Worm (Caenorhabditis elegans) whole organism, young adult: ENCODE results near the gene C34C12.6.

Experiments
- D2030.7 ChIP-seq: fragments of 200-800 bp; sonication (Bioruptor generic); IDR thresholded peaks from 2 replicates; pipeline ENCODE4 v1.3.6; 2022; ENCODE audit warnings: missing genetic modification reagents, missing genetic modification characterization, missing compliant biosample characterization
- F22D6.2 ChIP-seq: sonication (generic microtip); optimal IDR thresholded peaks from 2 replicates; lab custom pipeline; 2016; ENCODE audit warnings: mild to moderate bottlenecking, missing genetic modification characterization, missing compliant biosample characterization
- F33H1.4 ChIP-seq: fragments of 200-800 bp; sonication (Bioruptor generic); IDR thresholded peaks from 2 replicates; pipeline ENCODE4 v1.3.6; 2022; ENCODE audit warnings: missing genetic modification reagents, missing genetic modification characterization, missing compliant biosample characterization
- K12H6.12 ChIP-seq: fragments of 200-800 bp; sonication (Bioruptor generic); optimal IDR thresholded peaks from 2 replicates; lab custom pipeline; 2018; ENCODE audit warnings: mild to moderate bottlenecking, missing genetic modification characterization, missing compliant biosample characterization
- Y53G8AR.9 ChIP-seq: fragments of 200-800 bp; sonication (Bioruptor generic); conservative IDR thresholded peaks from 2 replicates; pipeline ENCODE4 v1.3.6; 2022; ENCODE audit warnings: missing genetic modification reagents, missing genetic modification characterization, missing compliant biosample characterization
- Y67H2A.10 ChIP-seq: fragments of 200-800 bp; sonication (Bioruptor generic); conservative IDR thresholded peaks from 2 replicates; pipeline ENCODE4 v1.3.6; 2022; ENCODE audit warnings: missing genetic modification reagents, missing genetic modification characterization, missing compliant biosample characterization
- Y79H2A.3 ChIP-seq: fragments of 200-800 bp; sonication (Bioruptor generic); conservative IDR thresholded peaks from 2 replicates; pipeline ENCODE4 v1.3.6; 2022; ENCODE audit warnings: missing genetic modification reagents, missing genetic modification characterization, missing compliant biosample characterization
- aptf-2 ChIP-seq: fragments of 200-800 bp; sonication (Bioruptor generic); conservative IDR thresholded peaks from 2 replicates; pipeline ENCODE4 v1.3.6; 2022; ENCODE audit warnings: missing genetic modification reagents, missing genetic modification characterization, missing compliant biosample characterization
- bed-2 ChIP-seq: fragments of 200-800 bp; sonication (Bioruptor generic); IDR thresholded peaks from 2 replicates; pipeline ENCODE4 v1.3.6; 2022; ENCODE audit warnings: missing genetic modification reagents, missing genetic modification characterization, missing compliant biosample characterization
- ccch-3 ChIP-seq: fragments of 200-800 bp; sonication (Bioruptor generic); optimal IDR thresholded peaks from 2 replicates; lab custom pipeline; 2018; ENCODE audit warnings: mild to moderate bottlenecking, missing genetic modification characterization, missing compliant biosample characterization
- cebp-1 ChIP-seq, 2 experiments: fragments of 200-800 bp in 1 of 2; sonication (Bioruptor generic) in 1 of 2; sonication (generic microtip) in 1 of 2; IDR thresholded peaks in 1 of 2; optimal IDR thresholded peaks in 1 of 2; 2 replicates each; pipeline versions ENCODE4 v1.3.6 to Lab custom; 2017 to 2022; ENCODE audit warnings: missing compliant biosample characterization in 2 of 2, missing genetic modification characterization in 2 of 2, mild to moderate bottlenecking in 1 of 2, missing genetic modification reagents in 1 of 2, moderate library complexity in 1 of 2
- ceh-100 ChIP-seq: fragments of 200-800 bp; sonication (Bioruptor generic); IDR thresholded peaks from 2 replicates; pipeline ENCODE4 v1.3.6; 2022; ENCODE audit warnings: missing genetic modification reagents, missing genetic modification characterization, missing compliant biosample characterization
- ceh-27 ChIP-seq: fragments of 200-800 bp; sonication (Bioruptor generic); optimal IDR thresholded peaks from 2 replicates; lab custom pipeline; 2018; ENCODE audit warnings: mild to moderate bottlenecking, missing genetic modification characterization, moderate library complexity, missing compliant biosample characterization
- ceh-79 ChIP-seq: sonication (generic microtip); optimal IDR thresholded peaks from 2 replicates; lab custom pipeline; 2017; ENCODE audit warnings: mild to moderate bottlenecking, missing genetic modification characterization, missing compliant biosample characterization
- ceh-91 ChIP-seq: fragments of 200-800 bp; sonication (Bioruptor generic); IDR thresholded peaks from 2 replicates; pipeline ENCODE4 v1.3.6; 2022; ENCODE audit warnings: missing genetic modification reagents, missing genetic modification characterization, missing compliant biosample characterization
- dpff-1 ChIP-seq: sonication (generic microtip); optimal IDR thresholded peaks from 2 replicates; lab custom pipeline; 2017; ENCODE audit warnings: mild to moderate bottlenecking, missing genetic modification characterization, missing compliant biosample characterization
- ets-4 ChIP-seq: fragments of 200-800 bp; sonication (Bioruptor generic); optimal IDR thresholded peaks from 2 replicates; lab custom pipeline; 2018; ENCODE audit warnings: mild to moderate bottlenecking, missing genetic modification characterization, missing compliant biosample characterization
- hlh-12 ChIP-seq: sonication (generic microtip); optimal IDR thresholded peaks from 2 replicates; lab custom pipeline; 2016; ENCODE audit warnings: missing genetic modification characterization, missing compliant biosample characterization
- hmg-20 ChIP-seq: fragments of 200-800 bp; sonication (Bioruptor generic); IDR thresholded peaks from 2 replicates; pipeline ENCODE4 v1.3.6; 2022; ENCODE audit warnings: missing genetic modification reagents, missing genetic modification characterization, missing compliant biosample characterization
- lag-1 ChIP-seq: fragments of 200-800 bp; sonication (Bioruptor generic); IDR thresholded peaks from 2 replicates; pipeline ENCODE4 v1.3.6; 2022; ENCODE audit warnings: missing genetic modification reagents, missing genetic modification characterization, missing compliant biosample characterization
- let-607 ChIP-seq, 2 experiments: fragments of 200-800 bp in 1 of 2; sonication (Bioruptor generic) in 1 of 2; sonication (generic microtip) in 1 of 2; optimal IDR thresholded peaks; 2 replicates each; lab custom pipeline; 2016 to 2018; ENCODE audit warnings: mild to moderate bottlenecking in 2 of 2, missing compliant biosample characterization in 2 of 2, missing genetic modification characterization in 2 of 2, moderate library complexity in 2 of 2, missing genotype in 1 of 2
- lin-54 ChIP-seq: fragments of 200-800 bp; sonication (Bioruptor generic); optimal IDR thresholded peaks from 2 replicates; lab custom pipeline; 2018; ENCODE audit warnings: mild to moderate bottlenecking, missing genetic modification characterization, missing compliant biosample characterization
- lir-1 ChIP-seq: fragments of 200-800 bp; sonication (Bioruptor generic); conservative IDR thresholded peaks from 2 replicates; pipeline ENCODE4 v1.3.6; 2022; ENCODE audit warnings: missing genetic modification reagents, missing genetic modification characterization, missing compliant biosample characterization
- lsl-1 ChIP-seq: fragments of 200-800 bp; sonication (Bioruptor generic); optimal IDR thresholded peaks from 2 replicates; lab custom pipeline; 2018; ENCODE audit warnings: mild to moderate bottlenecking, missing genetic modification characterization, moderate library complexity, missing compliant biosample characterization
- madf-3 ChIP-seq: fragments of 200-800 bp; sonication (Bioruptor generic); IDR thresholded peaks from 2 replicates; pipeline ENCODE4 v1.3.6; 2022; ENCODE audit warnings: missing genetic modification reagents, missing genetic modification characterization, missing compliant biosample characterization
- madf-6 ChIP-seq: fragments of 200-800 bp; sonication (Bioruptor generic); IDR thresholded peaks from 2 replicates; pipeline ENCODE4 v1.3.6; 2022; ENCODE audit warnings: missing genetic modification reagents, missing genetic modification characterization, missing compliant biosample characterization
- madf-8 ChIP-seq: fragments of 200-800 bp; sonication (Bioruptor generic); conservative IDR thresholded peaks from 2 replicates; pipeline ENCODE4 v1.3.6; 2022; ENCODE audit warnings: missing genetic modification reagents, missing genetic modification characterization, missing compliant biosample characterization
- mcd-1 ChIP-seq: fragments of 200-800 bp; sonication (Bioruptor generic); IDR thresholded peaks from 2 replicates; pipeline ENCODE4 v1.3.6; 2022; ENCODE audit warnings: missing genetic modification reagents, missing genetic modification characterization, missing compliant biosample characterization
- nfya-1 ChIP-seq: sonication (generic microtip); optimal IDR thresholded peaks from 2 replicates; lab custom pipeline; 2017; ENCODE audit warnings: antibody characterized with exemption, missing compliant biosample characterization, missing genetic modification characterization, borderline replicate concordance; ENCODE audit not compliant: insufficient read depth
- nfyb-1 ChIP-seq: fragments of 200-800 bp; sonication (Bioruptor generic); IDR thresholded peaks from 2 replicates; pipeline ENCODE4 v1.3.6; 2022; ENCODE audit warnings: missing genetic modification reagents, missing genetic modification characterization, missing compliant biosample characterization
- nhr-179 ChIP-seq: sonication (generic microtip); optimal IDR thresholded peaks from 2 replicates; lab custom pipeline; 2016; ENCODE audit warnings: mild to moderate bottlenecking, missing genetic modification characterization, missing compliant biosample characterization
- nhr-80 ChIP-seq: sonication (generic microtip); optimal IDR thresholded peaks from 2 replicates; lab custom pipeline; 2016; ENCODE audit warnings: missing genetic modification characterization, missing compliant biosample characterization
- pbrm-1 ChIP-seq: fragments of 200-800 bp; sonication (Bioruptor generic); IDR thresholded peaks from 2 replicates; pipeline ENCODE4 v1.3.6; 2022; ENCODE audit warnings: missing genetic modification reagents, missing genetic modification characterization, missing compliant biosample characterization
- rec-8 ChIP-seq, 2 experiments: sonication (generic microtip); optimal IDR thresholded peaks; 2 replicates each; lab custom pipeline; 2016; ENCODE audit warnings: mild to moderate bottlenecking in 2 of 2, missing genetic modification characterization in 2 of 2, missing genetic modification reagents in 2 of 2, missing genotype in 2 of 2, missing biosample characterization in 1 of 2, missing compliant biosample characterization in 1 of 2, moderate library complexity in 1 of 2
- snpc-4 ChIP-seq, 5 experiments: fragments of 150-350 bp in 1 of 5; sonication (generic microtip) in 4 of 5; optimal IDR thresholded peaks; 2 replicates each; lab custom pipeline; 2014 to 2018; ENCODE audit warnings: missing genetic modification characterization in 5 of 5, missing biosample characterization in 3 of 5, antibody characterized with exemption in 2 of 5, mild to moderate bottlenecking in 2 of 5, missing compliant biosample characterization in 2 of 5, missing genotype in 2 of 5, moderate library complexity in 2 of 5, missing genetic modification reagents in 1 of 5
- somi-1 ChIP-seq: fragments of 200-800 bp; sonication (Bioruptor generic); optimal IDR thresholded peaks from 2 replicates; lab custom pipeline; 2018; ENCODE audit warnings: mild to moderate bottlenecking, missing genetic modification characterization, missing compliant biosample characterization
- sptf-2 ChIP-seq: fragments of 200-800 bp; sonication (Bioruptor generic); optimal IDR thresholded peaks from 2 replicates; lab custom pipeline; 2018; ENCODE audit warnings: mild to moderate bottlenecking, missing genetic modification characterization, missing compliant biosample characterization
- xnd-1 ChIP-seq: sonication (generic microtip); optimal IDR thresholded peaks from 2 replicates; lab custom pipeline; 2016; ENCODE audit warnings: missing genotype, missing genetic modification reagents, missing genetic modification characterization, missing compliant biosample characterization
- zfh-2 ChIP-seq: fragments of 200-800 bp; sonication (Bioruptor generic); conservative IDR thresholded peaks from 2 replicates; pipeline ENCODE4 v1.3.6; 2022; ENCODE audit warnings: missing genetic modification reagents, missing genetic modification characterization, missing compliant biosample characterization
- ztf-18 ChIP-seq: sonication (generic microtip); optimal IDR thresholded peaks from 2 replicates; lab custom pipeline; 2016; ENCODE audit warnings: missing genotype, mild to moderate bottlenecking, missing genetic modification characterization, missing compliant biosample characterization
- ztf-25 ChIP-seq: fragments of 200-800 bp; sonication (Bioruptor generic); IDR thresholded peaks from 2 replicates; pipeline ENCODE4 v1.3.6; 2022; ENCODE audit warnings: missing genetic modification reagents, missing genetic modification characterization, missing compliant biosample characterization
- ztf-26 ChIP-seq: sonication (generic microtip); optimal IDR thresholded peaks from 2 replicates; lab custom pipeline; 2017; ENCODE audit warnings: missing genetic modification characterization, missing compliant biosample characterization

Gene C34C12.6

DNA sequence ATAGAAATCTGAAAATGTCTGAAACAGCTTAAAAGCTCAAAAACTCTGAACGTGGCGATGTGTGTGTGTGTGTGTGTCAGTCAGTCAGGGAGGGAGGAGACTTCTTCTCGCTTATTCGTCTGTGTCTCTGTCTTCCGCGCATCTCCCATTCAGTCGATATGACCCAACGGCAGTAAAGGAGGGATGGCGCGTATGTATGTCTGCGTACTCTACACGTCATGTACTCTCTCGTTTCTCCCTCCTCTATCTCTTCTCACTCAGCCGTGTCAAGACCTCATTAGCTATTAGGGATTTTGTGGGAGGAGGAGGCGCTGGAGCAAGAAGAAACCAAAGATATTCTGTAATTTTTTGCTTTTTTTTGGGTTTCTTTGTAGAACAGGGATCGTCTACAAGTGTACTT, 49.6 kb downstream of the C34C12.6 start (continued):
- peak; percentile 33 for TF ChIP-seq K12H6.12 (tag; lab: Kevin White, UChicago)
- TF ChIP-seq lsl-1 = no peak
- no peak for TF ChIP-seq ets-4 (GFP tag; lab: Kevin White, UChicago)
- no peak for TF ChIP-seq lin-54 (GFP tag; lab: Kevin White, UChicago)
- no peak for TF ChIP-seq ztf-18 (tag; lab: Kevin White, UChicago)
- TF ChIP-seq lir-1 = no peak
- no peak for TF ChIP-seq Y67H2A.10 (GFP tag; lab: Robert Waterston, UW)
- no peak for TF ChIP-seq sptf-2 (GFP tag; lab: Kevin White, UChicago)
- 0 out of 2 replicates have a peak, but pooled peaks have one; percentile 24 for TF ChIP-seq mcd-1 (GFP tag; lab: Robert Waterston, UW)
- no peak for TF ChIP-seq F22D6.2
- no peak for TF ChIP-seq somi-1 (GFP tag; lab: Kevin White, UChicago)
- TF ChIP-seq zfh-2 (GFP tag; lab: Robert Waterston, UW) = peak; percentile 46; the same call in 1 of the 2 replicates
- TF ChIP-seq ceh-79 (tag; lab: Kevin White, UChicago) = no peak
- TF ChIP-seq Y79H2A.3 (GFP tag; lab: Robert Waterston, UW) = no peak
- TF ChIP-seq cebp-1 (GFP tag; IDR thresholded peaks at IDR 0.05; lab: Robert Waterston, UW) = no peak
- peak; percentile 40 for TF ChIP-seq cebp-1 (tag; optimal IDR thresholded peaks at IDR 0.05; lab: Kevin White, UChicago)
- no peak for TF ChIP-seq xnd-1
- no peak for TF ChIP-seq snpc-4 (GFP tag; optimal IDR thresholded peaks at IDR 0.05; lab: Kevin White, UChicago)
- no peak for TF ChIP-seq snpc-4 (tag; optimal IDR thresholded peaks at IDR 0.05; lab: Kevin White, UChicago)
- TF ChIP-seq nfyb-1 = 0 out of 2 replicates have a peak, but pooled peaks have one; percentile 19
- TF ChIP-seq ccch-3 (GFP tag; lab: Kevin White, UChicago) = no peak
- TF ChIP-seq madf-3 (GFP tag; lab: Robert Waterston, UW) = no peak
- no peak for TF ChIP-seq nfya-1
- TF ChIP-seq hmg-20 = no peak
- no peak for TF ChIP-seq pbrm-1
- TF ChIP-seq aptf-2 (GFP tag; lab: Robert Waterston, UW) = no peak
- TF ChIP-seq ceh-27 = peak; percentile 48
- no peak for TF ChIP-seq ztf-26 (tag; lab: Kevin White, UChicago)
- no peak for TF ChIP-seq hlh-12
- TF ChIP-seq let-607 (tag; optimal IDR thresholded peaks at IDR 0.05; lab: Kevin White, UChicago) = no peak

DNA sequence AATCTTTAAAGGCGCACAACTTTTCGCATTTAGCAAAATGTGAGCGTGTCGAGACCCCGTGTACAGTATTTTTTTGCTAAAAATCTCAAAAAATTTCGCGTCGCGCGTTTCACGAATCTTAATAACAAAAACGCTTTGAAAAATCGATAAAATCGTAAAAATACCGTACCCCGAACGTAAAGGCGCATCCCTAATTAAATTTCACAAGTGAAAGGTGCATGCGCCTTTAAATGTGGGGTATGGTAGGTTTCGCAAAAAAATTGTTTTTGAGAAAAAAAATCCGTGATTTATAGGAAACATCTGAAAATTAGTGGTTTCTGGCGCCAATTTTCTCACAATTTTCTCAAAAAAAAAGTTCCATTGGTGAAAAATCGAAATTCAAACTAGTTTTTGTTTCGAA, 51.8 kb downstream of the C34C12.6 start:
- TF ChIP-seq madf-8 (GFP tag; lab: Robert Waterston, UW) (peak; percentile 50), xnd-1 (peak; percentile 84), lag-1 (GFP tag; lab: Robert Waterston, UW) (no peak), hlh-12 (no peak), dpff-1 (tag; lab: Kevin White, UChicago) (no peak), F33H1.4 (GFP tag; lab: Robert Waterston, UW) (peak; percentile 48), lsl-1 (peak; percentile 96), ztf-25 (no peak), ztf-18 (tag; lab: Kevin White, UChicago) (no peak), zfh-2 (GFP tag; lab: Robert Waterston, UW) (no peak), Y53G8AR.9 (GFP tag; lab: Robert Waterston, UW) (no peak), lin-54 (GFP tag; lab: Kevin White, UChicago) (peak; percentile 31), Y67H2A.10 (GFP tag; lab: Robert Waterston, UW) (no peak), pbrm-1 (0 out of 2 replicates have a peak, but pooled peaks have one; percentile 27), bed-2 (no peak), ceh-91 (GFP tag; lab: Robert Waterston, UW) (peak; percentile 46; the same call in 1 of the 2 replicates), nhr-80 (tag; lab: Kevin White, UChicago) (no peak), nhr-179 (tag; lab: Kevin White, UChicago) (no peak), rec-8 (tag; optimal IDR thresholded peaks at IDR 0.05; lab: Kevin White, UChicago) (no peak), ceh-100 (peak; percentile 67), lir-1 (no peak), D2030.7 (GFP tag; lab: Robert Waterston, UW) (0 out of 2 replicates have a peak, but pooled peaks have one; percentile 37), madf-6 (GFP tag; lab: Robert Waterston, UW) (peak; percentile 82)
